Worm (Caenorhabditis elegans) whole organism, mixed stage, embryonic: ENCODE results near the gene srlf-29.

Experiments used
- ceh-39 ChIP-seq: fragments of 150-350 bp; optimal IDR thresholded peaks from 2 replicates; lab custom pipeline; 2014; ENCODE audit warnings: missing biosample characterization, missing genetic modification characterization
- elt-1 ChIP-seq: sonication (generic microtip); optimal IDR thresholded peaks from 2 replicates; lab custom pipeline; 2017; ENCODE audit warnings: missing genetic modification characterization, mild to moderate bottlenecking, missing compliant biosample characterization, antibody characterized with exemption, moderate library complexity, borderline replicate concordance; ENCODE audit not compliant: insufficient read depth
- mab-5 ChIP-seq: fragments of 150-350 bp; optimal IDR thresholded peaks from 2 replicates; lab custom pipeline; 2014; ENCODE audit warnings: missing biosample characterization, missing genetic modification characterization
- nhr-2 ChIP-seq: fragments of 150-350 bp; optimal IDR thresholded peaks from 2 replicates; lab custom pipeline; 2014; ENCODE audit warnings: missing biosample characterization, missing genetic modification characterization
- nhr-237 ChIP-seq: fragments of 150-350 bp; optimal IDR thresholded peaks from 2 replicates; lab custom pipeline; 2014; ENCODE audit warnings: missing biosample characterization, missing genetic modification characterization
- snpc-4 ChIP-seq: fragments of 150-350 bp; optimal IDR thresholded peaks from 2 replicates; lab custom pipeline; 2014; ENCODE audit warnings: missing biosample characterization, missing genetic modification characterization
- unc-39 ChIP-seq: fragments of 150-350 bp; optimal IDR thresholded peaks from 2 replicates; lab custom pipeline; 2014; ENCODE audit warnings: missing biosample characterization, missing genetic modification characterization

DNA sequence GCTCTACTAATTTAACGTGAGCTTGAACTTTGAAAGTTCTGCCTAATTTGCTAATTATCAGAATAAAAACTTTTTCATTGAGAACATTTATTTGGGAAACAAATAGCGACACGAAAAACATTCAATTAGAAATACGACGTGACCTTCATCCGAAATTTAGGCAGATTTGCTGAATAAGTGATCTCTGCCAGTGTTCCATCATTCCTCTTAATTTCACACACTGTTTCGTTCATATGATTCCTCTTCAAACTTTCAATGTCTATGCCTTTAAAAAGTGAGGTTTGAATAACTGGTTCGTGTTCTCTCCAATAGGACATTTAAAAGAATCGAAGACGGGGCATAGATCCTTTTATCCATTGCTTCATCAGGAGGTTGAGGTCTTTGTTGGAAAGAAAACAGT lies 15.6 kb upstream of the srlf-29 start, which contains the start of gene fbxb-20:
- TF ChIP-seq nhr-237 (tag; lab: Kevin White, UChicago) (no peak), ceh-39 (no peak), nhr-2 (tag; lab: Kevin White, UChicago) (no peak), unc-39 (no peak), snpc-4 (tag; lab: Kevin White, UChicago) (no peak), elt-1 (tag; lab: Kevin White, UChicago) (no peak), mab-5 (tag; lab: Kevin White, UChicago) (no peak)
